Worm (Caenorhabditis elegans) whole organism, young adult: Measurements from ENCODE around the gene dgk-1.
A peak's percentile ranks its signal among the peaks of the same experiment; 100 is the strongest.

Experiments
- B0019.2 ChIP-seq: fragments of 200-800 bp; sonication (Bioruptor generic); conservative IDR thresholded peaks from 2 replicates; pipeline ENCODE4 v1.3.6; 2022; ENCODE audit warnings: missing genetic modification reagents, missing genetic modification characterization, missing compliant biosample characterization
- B0261.1 ChIP-seq: sonication (generic microtip); optimal IDR thresholded peaks from 2 replicates; lab custom pipeline; 2016; ENCODE audit warnings: mild to moderate bottlenecking, missing genetic modification characterization, moderate library complexity, missing compliant biosample characterization
- F10E7.11 ChIP-seq: sonication (generic microtip); optimal IDR thresholded peaks from 2 replicates; lab custom pipeline; 2017; ENCODE audit warnings: mild to moderate bottlenecking, missing genetic modification characterization, moderate library complexity, missing compliant biosample characterization
- F22D6.2 ChIP-seq: sonication (generic microtip); optimal IDR thresholded peaks from 2 replicates; lab custom pipeline; 2016; ENCODE audit warnings: mild to moderate bottlenecking, missing genetic modification characterization, missing compliant biosample characterization
- F49E8.2 ChIP-seq: sonication (generic microtip); optimal IDR thresholded peaks from 3 replicates; lab custom pipeline; 2017; ENCODE audit warnings: missing genetic modification characterization, mild to moderate bottlenecking, missing compliant biosample characterization, antibody characterized with exemption, moderate library complexity; ENCODE audit not compliant: insufficient read depth
- F52B5.7 ChIP-seq: sonication (generic microtip); optimal IDR thresholded peaks from 2 replicates; lab custom pipeline; 2016; ENCODE audit warnings: mild to moderate bottlenecking, missing genetic modification characterization, missing compliant biosample characterization
- F57C9.4 ChIP-seq: sonication (generic microtip); optimal IDR thresholded peaks from 2 replicates; lab custom pipeline; 2017; ENCODE audit warnings: mild to moderate bottlenecking, missing genetic modification characterization, missing compliant biosample characterization
- K11D2.4 ChIP-seq: fragments of 200-800 bp; sonication (Bioruptor generic); IDR thresholded peaks from 2 replicates; pipeline ENCODE4 v1.3.6; 2022; ENCODE audit warnings: missing genetic modification reagents, missing genetic modification characterization, missing compliant biosample characterization
- T07F8.4 ChIP-seq: sonication (generic microtip); optimal IDR thresholded peaks from 2 replicates; lab custom pipeline; 2016; ENCODE audit warnings: mild to moderate bottlenecking, missing genetic modification characterization, moderate library complexity, missing compliant biosample characterization
- Y56A3A.18 ChIP-seq: fragments of 200-800 bp; sonication (Bioruptor generic); IDR thresholded peaks from 2 replicates; pipeline ENCODE4 v1.3.6; 2022; ENCODE audit warnings: missing genetic modification reagents, missing genetic modification characterization, missing compliant biosample characterization
- Y79H2A.3 ChIP-seq: fragments of 200-800 bp; sonication (Bioruptor generic); conservative IDR thresholded peaks from 2 replicates; pipeline ENCODE4 v1.3.6; 2022; ENCODE audit warnings: missing genetic modification reagents, missing genetic modification characterization, missing compliant biosample characterization
- akir-1 ChIP-seq: fragments of 200-800 bp; sonication (Bioruptor generic); optimal IDR thresholded peaks from 2 replicates; lab custom pipeline; 2018; ENCODE audit warnings: mild to moderate bottlenecking, missing genetic modification characterization, moderate library complexity, missing compliant biosample characterization
- aptf-2 ChIP-seq: fragments of 200-800 bp; sonication (Bioruptor generic); conservative IDR thresholded peaks from 2 replicates; pipeline ENCODE4 v1.3.6; 2022; ENCODE audit warnings: missing genetic modification reagents, missing genetic modification characterization, missing compliant biosample characterization
- aptf-3 ChIP-seq: fragments of 200-800 bp; sonication (Bioruptor generic); IDR thresholded peaks from 2 replicates; pipeline ENCODE4 v1.3.6; 2022; ENCODE audit warnings: missing genetic modification characterization, missing compliant biosample characterization
- bed-1 ChIP-seq: fragments of 200-800 bp; sonication (Bioruptor generic); IDR thresholded peaks from 2 replicates; pipeline ENCODE4 v1.3.6; 2022; ENCODE audit warnings: missing genetic modification reagents, missing genetic modification characterization, missing compliant biosample characterization
- cebp-2 ChIP-seq: fragments of 200-800 bp; sonication (Bioruptor generic); IDR thresholded peaks from 2 replicates; pipeline ENCODE4 v1.3.6; 2022; ENCODE audit warnings: missing genetic modification characterization, missing compliant biosample characterization
- dox-1 ChIP-seq: fragments of 200-800 bp; sonication (Bioruptor generic); IDR thresholded peaks from 2 replicates; pipeline ENCODE4 v1.3.6; 2022; ENCODE audit warnings: missing genetic modification reagents, missing genetic modification characterization, missing compliant biosample characterization
- efl-1 ChIP-seq: fragments of 150-350 bp; optimal IDR thresholded peaks from 2 replicates; lab custom pipeline; 2014; ENCODE audit warnings: missing biosample characterization, missing genetic modification reagents, missing genetic modification characterization
- egl-44 ChIP-seq: fragments of 200-800 bp; sonication (Bioruptor generic); IDR thresholded peaks from 2 replicates; pipeline ENCODE4 v1.3.6; 2022; ENCODE audit warnings: missing genetic modification reagents, missing genetic modification characterization, missing compliant biosample characterization
- ets-4 ChIP-seq: fragments of 200-800 bp; sonication (Bioruptor generic); optimal IDR thresholded peaks from 2 replicates; lab custom pipeline; 2018; ENCODE audit warnings: mild to moderate bottlenecking, missing genetic modification characterization, missing compliant biosample characterization
- hsf-1 ChIP-seq: fragments of 200-800 bp; sonication (Bioruptor generic); IDR thresholded peaks from 2 replicates; pipeline ENCODE4 v1.3.6; 2022; ENCODE audit warnings: missing genetic modification reagents, missing genetic modification characterization, missing compliant biosample characterization
- lag-1 ChIP-seq: fragments of 200-800 bp; sonication (Bioruptor generic); IDR thresholded peaks from 2 replicates; pipeline ENCODE4 v1.3.6; 2022; ENCODE audit warnings: missing genetic modification reagents, missing genetic modification characterization, missing compliant biosample characterization
- let-607 ChIP-seq, 2 experiments: fragments of 200-800 bp in 1 of 2; sonication (Bioruptor generic) in 1 of 2; sonication (generic microtip) in 1 of 2; optimal IDR thresholded peaks; 2 replicates each; lab custom pipeline; 2016 to 2018; ENCODE audit warnings: mild to moderate bottlenecking in 2 of 2, missing compliant biosample characterization in 2 of 2, missing genetic modification characterization in 2 of 2, moderate library complexity in 2 of 2, missing genotype in 1 of 2
- lin-35 ChIP-seq, 3 experiments: fragments of 150-350 bp in 2 of 3; sonication (generic microtip) in 1 of 3; optimal IDR thresholded peaks; 2 replicates each; lab custom pipeline; 2014 to 2018; ENCODE audit warnings: missing biosample characterization in 3 of 3, missing genetic modification characterization in 3 of 3, missing genetic modification reagents in 3 of 3
- lin-54 ChIP-seq: fragments of 200-800 bp; sonication (Bioruptor generic); optimal IDR thresholded peaks from 2 replicates; lab custom pipeline; 2018; ENCODE audit warnings: mild to moderate bottlenecking, missing genetic modification characterization, missing compliant biosample characterization
- lsl-1 ChIP-seq: fragments of 200-800 bp; sonication (Bioruptor generic); optimal IDR thresholded peaks from 2 replicates; lab custom pipeline; 2018; ENCODE audit warnings: mild to moderate bottlenecking, missing genetic modification characterization, moderate library complexity, missing compliant biosample characterization
- madf-8 ChIP-seq: fragments of 200-800 bp; sonication (Bioruptor generic); conservative IDR thresholded peaks from 2 replicates; pipeline ENCODE4 v1.3.6; 2022; ENCODE audit warnings: missing genetic modification reagents, missing genetic modification characterization, missing compliant biosample characterization
- mcd-1 ChIP-seq: fragments of 200-800 bp; sonication (Bioruptor generic); IDR thresholded peaks from 2 replicates; pipeline ENCODE4 v1.3.6; 2022; ENCODE audit warnings: missing genetic modification reagents, missing genetic modification characterization, missing compliant biosample characterization
- mel-28 ChIP-seq: sonication (generic microtip); optimal IDR thresholded peaks from 2 replicates; lab custom pipeline; 2016; ENCODE audit warnings: borderline replicate concordance, mild to moderate bottlenecking, missing genetic modification characterization, missing compliant biosample characterization
- mxl-1 ChIP-seq: sonication (generic microtip); optimal IDR thresholded peaks from 2 replicates; lab custom pipeline; 2016; ENCODE audit warnings: missing genetic modification characterization, missing compliant biosample characterization
- nfya-1 ChIP-seq: sonication (generic microtip); optimal IDR thresholded peaks from 2 replicates; lab custom pipeline; 2017; ENCODE audit warnings: antibody characterized with exemption, missing compliant biosample characterization, missing genetic modification characterization, borderline replicate concordance; ENCODE audit not compliant: insufficient read depth
- nfya-2 ChIP-seq: fragments of 200-800 bp; sonication (Bioruptor generic); IDR thresholded peaks from 2 replicates; pipeline ENCODE4 v1.3.6; 2022; ENCODE audit warnings: missing genetic modification reagents, missing genetic modification characterization, missing compliant biosample characterization
- nfyb-1 ChIP-seq: fragments of 200-800 bp; sonication (Bioruptor generic); IDR thresholded peaks from 2 replicates; pipeline ENCODE4 v1.3.6; 2022; ENCODE audit warnings: missing genetic modification reagents, missing genetic modification characterization, missing compliant biosample characterization
- nhr-80 ChIP-seq: sonication (generic microtip); optimal IDR thresholded peaks from 2 replicates; lab custom pipeline; 2016; ENCODE audit warnings: missing genetic modification characterization, missing compliant biosample characterization
- pbrm-1 ChIP-seq: fragments of 200-800 bp; sonication (Bioruptor generic); IDR thresholded peaks from 2 replicates; pipeline ENCODE4 v1.3.6; 2022; ENCODE audit warnings: missing genetic modification reagents, missing genetic modification characterization, missing compliant biosample characterization
- pha-4 ChIP-seq: fragments of 150-350 bp; sonication (generic microtip); optimal IDR thresholded peaks from 2 replicates; lab custom pipeline; 2014; ENCODE audit warnings: missing biosample characterization, missing genetic modification reagents, missing genetic modification characterization
- sea-2 ChIP-seq: fragments of 200-800 bp; sonication (Bioruptor generic); IDR thresholded peaks from 2 replicates; pipeline ENCODE4 v1.3.6; 2022; ENCODE audit warnings: missing genetic modification characterization, missing compliant biosample characterization
- snpc-1.3 ChIP-seq: sonication (generic microtip); optimal IDR thresholded peaks from 2 replicates; lab custom pipeline; 2017; ENCODE audit warnings: missing genetic modification characterization, mild to moderate bottlenecking, missing compliant biosample characterization, antibody characterized with exemption, moderate library complexity, missing genotype, missing genetic modification reagents; ENCODE audit not compliant: insufficient read depth
- unc-130 ChIP-seq: sonication (generic microtip); optimal IDR thresholded peaks from 2 replicates; lab custom pipeline; 2016; ENCODE audit warnings: missing genetic modification reagents, missing genetic modification characterization, missing compliant biosample characterization
- unc-62 ChIP-seq: fragments of 150-350 bp; optimal IDR thresholded peaks from 2 replicates; lab custom pipeline; 2014; ENCODE audit warnings: missing biosample characterization, missing genetic modification reagents, missing genetic modification characterization
- xnd-1 ChIP-seq: sonication (generic microtip); optimal IDR thresholded peaks from 2 replicates; lab custom pipeline; 2016; ENCODE audit warnings: missing genotype, missing genetic modification reagents, missing genetic modification characterization, missing compliant biosample characterization
- zfh-2 ChIP-seq: fragments of 200-800 bp; sonication (Bioruptor generic); conservative IDR thresholded peaks from 2 replicates; pipeline ENCODE4 v1.3.6; 2022; ENCODE audit warnings: missing genetic modification reagents, missing genetic modification characterization, missing compliant biosample characterization
- zim-3 ChIP-seq: sonication (generic microtip); optimal IDR thresholded peaks from 2 replicates; lab custom pipeline; 2017; ENCODE audit warnings: mild to moderate bottlenecking, missing genetic modification characterization, moderate library complexity, missing compliant biosample characterization
- ztf-18 ChIP-seq: sonication (generic microtip); optimal IDR thresholded peaks from 2 replicates; lab custom pipeline; 2016; ENCODE audit warnings: missing genotype, mild to moderate bottlenecking, missing genetic modification characterization, missing compliant biosample characterization

The dgk-1 gene

ce11 chrX:949466-949865 is 41.8 kb downstream of the dgk-1 start (continued):
- TF ChIP-seq aptf-3: no peak
- TF ChIP-seq madf-8: no peak
- peak; percentile 46 for TF ChIP-seq nhr-80 (tag; lab: Kevin White, UChicago)
- TF ChIP-seq, all 124 proteins: peak for 44

- no peak for TF ChIP-seq B0019.2
- no peak for TF ChIP-seq nfyb-1 (GFP tag; lab: Robert Waterston, UW)
- TF ChIP-seq aptf-2 (GFP tag; lab: Robert Waterston, UW): no peak
Observed at ce11 chrX:948783-949182, 42.5 kb downstream of the dgk-1 start, which contains the start of gene sms-2. sms-2 (minus strand) TSS chrX:948883.

- no peak for TF ChIP-seq nfya-2 (GFP tag; lab: Robert Waterston, UW)
- TF ChIP-seq K11D2.4: no peak
- TF ChIP-seq lag-1: no peak
- no peak for TF ChIP-seq lin-54 (GFP tag; lab: Kevin White, UChicago)
- TF ChIP-seq mxl-1 (tag; lab: Kevin White, UChicago): no peak
- no peak for TF ChIP-seq nfya-1
- TF ChIP-seq xnd-1 (tag; lab: Kevin White, UChicago): no peak
- TF ChIP-seq efl-1 (GFP tag; lab: Kevin White, UChicago): no peak
- TF ChIP-seq pha-4 (tag; lab: Kevin White, UChicago): no peak
- no peak for TF ChIP-seq mel-28 (tag; lab: Kevin White, UChicago)
- TF ChIP-seq Y79H2A.3 (GFP tag; lab: Robert Waterston, UW): no peak
- no peak for TF ChIP-seq bed-1 (GFP tag; lab: Robert Waterston, UW)
- no peak for TF ChIP-seq hsf-1 (GFP tag; lab: Robert Waterston, UW)
- no peak for TF ChIP-seq lsl-1 (GFP tag; lab: Kevin White, UChicago)
- no peak for TF ChIP-seq ets-4 (GFP tag; lab: Kevin White, UChicago)
- TF ChIP-seq egl-44 (GFP tag; lab: Robert Waterston, UW): no peak
- no peak for TF ChIP-seq F10E7.11 (tag; lab: Kevin White, UChicago)
Observed at ce11 chrX:947885-948284, 43.4 kb downstream of the dgk-1 start.

- no peak for TF ChIP-seq ztf-18
- no peak for TF ChIP-seq pha-4 (tag; lab: Kevin White, UChicago)
- TF ChIP-seq sea-2: no peak
- 0 out of 2 replicates have a peak, but pooled peaks have one; percentile 24 for TF ChIP-seq egl-44 (GFP tag; lab: Robert Waterston, UW)
- TF ChIP-seq T07F8.4 (tag; lab: Kevin White, UChicago): no peak
- no peak for TF ChIP-seq lin-35 (GFP tag; optimal IDR thresholded peaks at IDR 0.05; lab: Kevin White, UChicago)
- no peak for TF ChIP-seq F22D6.2 (tag; lab: Kevin White, UChicago)
- no peak for TF ChIP-seq F49E8.2 (tag; lab: Kevin White, UChicago)
- TF ChIP-seq nhr-80 (tag; lab: Kevin White, UChicago): peak; percentile 88
- no peak for TF ChIP-seq B0261.1 (tag; lab: Kevin White, UChicago)
- TF ChIP-seq unc-62 (GFP tag; lab: Kevin White, UChicago): no peak
- TF ChIP-seq zim-3 (tag; lab: Kevin White, UChicago): no peak
- TF ChIP-seq Y56A3A.18 (GFP tag; lab: Robert Waterston, UW): no peak
- peak in 1 of 2 experiments; percentile 45 for TF ChIP-seq let-607 (tag; optimal IDR thresholded peaks at IDR 0.05; lab: Kevin White, UChicago)
- no peak for TF ChIP-seq F57C9.4 (tag; lab: Kevin White, UChicago)
- TF ChIP-seq akir-1 (GFP tag; lab: Kevin White, UChicago): no peak
- TF ChIP-seq dox-1 (GFP tag; lab: Robert Waterston, UW): peak; percentile 52
- no peak for TF ChIP-seq F10E7.11 (tag; lab: Kevin White, UChicago)
- no peak for TF ChIP-seq efl-1 (GFP tag; lab: Kevin White, UChicago)
- no peak for TF ChIP-seq pbrm-1 (GFP tag; lab: Robert Waterston, UW)
- TF ChIP-seq K11D2.4: no peak
- TF ChIP-seq mcd-1 (GFP tag; lab: Robert Waterston, UW): no peak
- no peak for TF ChIP-seq F52B5.7 (tag; lab: Kevin White, UChicago)
- TF ChIP-seq unc-130 (GFP tag; lab: Kevin White, UChicago): no peak
- no peak for TF ChIP-seq cebp-2
- no peak for TF ChIP-seq zfh-2 (GFP tag; lab: Robert Waterston, UW)
- TF ChIP-seq snpc-1.3 (tag; lab: Kevin White, UChicago): no peak
Observed at ce11 chrX:945669-946068, 45.6 kb downstream of the dgk-1 start.
